Worm (Caenorhabditis elegans): ENCODE measurements around the gene F32A5.4.

Gene F32A5.4

DNA sequence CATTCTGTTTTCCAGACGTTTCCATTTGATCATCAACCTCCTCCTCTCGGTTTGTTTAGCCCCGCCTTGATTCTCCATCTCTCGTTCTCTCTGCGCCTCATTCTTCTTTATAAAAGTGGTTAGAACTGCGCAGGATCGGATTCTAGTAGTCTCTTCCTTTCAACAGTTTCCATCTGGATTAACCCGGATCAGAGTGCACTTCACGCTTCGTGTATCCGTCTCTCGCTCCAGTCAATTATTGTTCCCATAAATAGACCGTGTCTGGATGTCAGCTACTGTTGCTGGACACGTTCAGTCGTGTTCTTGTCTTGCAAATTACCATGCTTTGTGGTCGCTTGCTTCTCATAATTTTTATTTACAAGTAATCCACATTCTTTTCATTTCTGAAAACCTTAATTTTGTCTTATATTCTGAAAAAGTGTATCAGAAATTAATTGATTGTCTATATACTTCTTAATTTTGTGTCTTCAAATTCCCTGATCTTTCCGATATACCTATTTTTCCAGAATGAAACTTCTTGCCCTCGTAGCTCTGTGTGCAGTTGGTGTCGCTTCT lies at the start of gene F32A5.4:
Gene F32A5.4, plus strand, starts transcription at position 505 of the 555 bp plus-strand sequence.
- no peak for TF ChIP-seq F39B2.1 (GFP tag; IDR thresholded peaks at IDR 0.05)
- no peak for TF ChIP-seq ztf-6 (GFP tag; IDR thresholded peaks at IDR 0.05)
- TF ChIP-seq Y53G8AR.9 (GFP tag; conservative IDR thresholded peaks at IDR 0.05) = no peak
- TF ChIP-seq ama-1 (optimal IDR thresholded peaks at IDR 0.05) = peak; percentile 62
- TF ChIP-seq ama-1 (GFP tag; optimal IDR thresholded peaks at IDR 0.05) = no peak
- 0 out of 2 replicates have a peak, but pooled peaks have one; percentile 37 for TF ChIP-seq hsf-1 (GFP tag; IDR thresholded peaks at IDR 0.05)

DNA sequence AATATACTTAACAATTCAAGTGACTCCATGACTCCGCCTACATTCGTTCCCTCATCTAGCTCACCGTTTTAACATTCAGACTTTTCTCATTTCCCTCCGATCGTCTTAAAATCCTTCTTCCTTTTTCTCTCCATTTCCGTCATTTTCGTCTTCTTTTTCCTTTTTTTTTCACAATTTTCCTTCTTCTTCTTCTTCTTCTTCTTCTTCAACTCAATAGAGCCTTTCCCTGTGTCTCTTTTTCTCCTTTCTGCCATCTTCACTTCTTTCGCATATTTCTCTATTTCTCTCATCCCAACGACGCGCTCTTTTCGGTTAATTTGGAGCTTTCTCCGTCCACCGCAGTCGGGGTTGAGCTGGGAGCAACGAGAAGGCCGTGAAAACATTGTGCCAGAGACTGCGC lies 46.3 kb upstream of the F32A5.4 start:
- TF ChIP-seq attf-6 (GFP tag; IDR thresholded peaks at IDR 0.05) (no peak), him-1 (tag; optimal IDR thresholded peaks at IDR 0.05) (no peak), egrh-3 (GFP tag; IDR thresholded peaks at IDR 0.05) (no peak)

DNA sequence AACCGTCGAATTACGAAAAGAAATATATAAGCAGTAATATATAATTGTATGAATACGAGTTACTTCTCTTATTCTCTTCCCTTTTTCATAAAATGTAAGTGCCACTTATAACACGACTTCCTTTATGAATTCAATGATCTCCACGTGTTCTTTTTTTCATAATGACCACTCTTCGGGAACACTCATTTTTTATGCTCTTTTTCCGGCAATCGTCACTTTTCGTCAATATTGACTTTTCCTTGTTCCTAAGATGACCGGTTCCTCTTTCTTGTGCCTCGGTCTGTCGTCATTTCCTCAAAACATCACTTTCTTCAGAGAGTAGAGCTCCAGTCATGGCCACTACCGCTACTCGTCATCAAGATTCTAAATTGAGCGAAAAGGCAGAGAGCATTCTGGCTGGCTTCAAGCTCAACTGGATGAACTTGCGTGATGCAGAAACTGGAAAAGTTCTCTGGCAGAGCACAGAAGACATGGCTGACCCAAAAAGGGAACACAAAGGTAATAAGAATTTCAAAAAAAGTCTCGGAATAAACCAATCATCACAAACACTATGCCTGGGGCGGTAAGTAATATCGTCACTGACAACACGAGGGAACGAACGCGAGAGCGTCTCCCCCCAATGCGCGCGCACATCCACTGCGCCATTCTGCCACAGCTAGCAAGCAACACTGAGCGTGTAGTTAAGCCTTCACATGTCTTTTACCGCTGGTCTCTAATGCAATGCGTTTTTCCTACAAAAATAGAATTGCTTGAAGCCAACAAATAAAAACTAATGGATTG lies 45.3 kb upstream of the F32A5.4 start, which contains the start of gene pdl-1:
Gene pdl-1, plus strand, starts transcription at position 309 of the 780 bp plus-strand sequence.
- TF ChIP-seq repo-1 (tag; optimal IDR thresholded peaks at IDR 0.05) (peak; percentile 72), zfh-2 (GFP tag; conservative IDR thresholded peaks at IDR 0.05) (no peak; the same call in 1 of the 2 replicates), madf-6 (GFP tag; IDR thresholded peaks at IDR 0.05) (peak; percentile 73; the same call in 1 of the 2 replicates), nhr-90 (tag; optimal IDR thresholded peaks at IDR 0.05) (peak; percentile 91), nhr-179 (tag; optimal IDR thresholded peaks at IDR 0.05) (peak; percentile 77), K12H6.12 (tag; optimal IDR thresholded peaks at IDR 0.05) (peak; percentile 77), C17E4.6 (GFP tag; IDR thresholded peaks at IDR 0.05) (peak; percentile 63; the same call in 1 of the 2 replicates), mxl-1 (tag; optimal IDR thresholded peaks at IDR 0.05) (peak; percentile 75), lsl-1 (GFP tag; optimal IDR thresholded peaks at IDR 0.05) (peak; percentile 60), snpc-4 (GFP tag; optimal IDR thresholded peaks at IDR 0.05) (peak; percentile 53), snpc-4 (tag; optimal IDR thresholded peaks at IDR 0.05) (peak; percentile 67 to 83 (median 80)), lsy-27 (tag; optimal IDR thresholded peaks at IDR 0.05; ENCODE audit: borderline replicate concordance, insufficient read depth) (peak; percentile 52), ztf-28 (GFP tag; IDR thresholded peaks at IDR 0.05) (peak; percentile 64; the same call in 1 of the 2 replicates), B0019.2 (GFP tag; conservative IDR thresholded peaks at IDR 0.05) (0 out of 2 replicates have a peak, but pooled peaks have one; percentile 26), tbx-9 (tag; optimal IDR thresholded peaks at IDR 0.05; ENCODE audit: borderline replicate concordance) (peak; percentile 40), fkh-3 (tag; optimal IDR thresholded peaks at IDR 0.05) (peak; percentile 71), F55B11.4 (tag; optimal IDR thresholded peaks at IDR 0.05; ENCODE audit: borderline replicate concordance, insufficient read depth) (no peak), B0035.1 (tag; optimal IDR thresholded peaks at IDR 0.05) (peak; percentile 59), ceh-100 (GFP tag; IDR thresholded peaks at IDR 0.05) (peak; percentile 77), hlh-12 (tag; optimal IDR thresholded peaks at IDR 0.05) (peak; percentile 84), chd-7 (tag; optimal IDR thresholded peaks at IDR 0.05) (peak; percentile 86), ama-1 (optimal IDR thresholded peaks at IDR 0.05) (no peak), ama-1 (GFP tag; optimal IDR thresholded peaks at IDR 0.05) (peak; percentile 87 to 93), ztf-22 (GFP tag; optimal IDR thresholded peaks at IDR 0.05) (peak; percentile 44), F49E8.2 (tag; optimal IDR thresholded peaks at IDR 0.05; ENCODE audit: insufficient read depth) (no peak), ztf-6 (GFP tag; IDR thresholded peaks at IDR 0.05) (no peak), akir-1 (GFP tag; optimal IDR thresholded peaks at IDR 0.05) (peak; percentile 73), aptf-2 (GFP tag; conservative IDR thresholded peaks at IDR 0.05) (peak; percentile 65), bed-2 (GFP tag; IDR thresholded peaks at IDR 0.05) (no peak), rec-8 (tag; optimal IDR thresholded peaks at IDR 0.05) (peak; percentile 84 to 97), mel-28 (tag; optimal IDR thresholded peaks at IDR 0.05; ENCODE audit: borderline replicate concordance) (peak; percentile 57), attf-3 (GFP tag; conservative IDR thresholded peaks at IDR 0.05) (peak; percentile 71), ztf-18 (tag; optimal IDR thresholded peaks at IDR 0.05) (peak; percentile 80), lir-1 (GFP tag; conservative IDR thresholded peaks at IDR 0.05) (peak; percentile 71; the same call in 1 of the 2 replicates), madf-10 (tag; optimal IDR thresholded peaks at IDR 0.05) (peak; percentile 86), ccch-3 (GFP tag; optimal IDR thresholded peaks at IDR 0.05) (no peak)
